Fruit fly (Drosophila melanogaster): ENCODE measurements around the gene GlcAT-S.

The GlcAT-S gene

DNA sequence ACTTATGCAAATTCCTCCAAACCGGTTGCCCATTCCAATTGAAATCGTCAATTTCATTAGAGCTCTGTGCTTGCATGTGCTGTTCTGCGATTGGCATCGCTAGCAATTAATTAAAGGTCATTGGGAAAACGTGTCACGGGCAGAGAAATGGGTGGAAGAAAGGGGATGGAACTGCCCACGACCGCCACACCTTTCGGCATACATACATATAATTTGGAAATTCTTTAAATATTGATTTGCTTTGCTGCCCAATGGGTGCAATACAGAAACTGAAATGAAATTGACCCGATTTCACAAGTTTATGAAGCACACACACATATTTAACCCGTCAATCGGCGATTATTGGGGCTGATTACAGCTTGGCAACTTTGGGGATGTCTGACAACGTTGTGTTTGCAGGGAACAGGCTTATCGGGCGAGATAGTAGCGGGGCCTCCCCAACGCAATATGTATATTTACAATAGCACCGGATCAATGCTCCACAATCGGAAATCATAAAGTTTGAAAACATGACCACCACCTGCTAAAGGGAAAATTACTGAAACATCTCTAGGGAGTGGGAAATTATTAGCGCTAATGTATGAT is 1.5 kb upstream of the GlcAT-S start (continued):
- TF ChIP-seq CG9817 (tag; optimal IDR thresholded peaks at IDR 0.05): no peak
- TF ChIP-seq Fer1 (GFP tag; optimal IDR thresholded peaks at IDR 0.05): no peak
- no peak for TF ChIP-seq Sox100B (GFP tag; optimal IDR thresholded peaks at IDR 0.05)
- TF ChIP-seq CG17361 (GFP tag; IDR thresholded peaks at IDR 0.05): no peak
- no peak for TF ChIP-seq Hr78 (GFP tag; optimal IDR thresholded peaks at IDR 0.05)
- no peak for TF ChIP-seq otp (GFP tag; IDR thresholded peaks at IDR 0.05)
- no peak for TF ChIP-seq wdn (GFP tag; IDR thresholded peaks at IDR 0.05)
- TF ChIP-seq CG17328 (GFP tag; IDR thresholded peaks at IDR 0.05): no peak
- no peak for TF ChIP-seq CG7987 (GFP tag; optimal IDR thresholded peaks at IDR 0.05)
- no peak for TF ChIP-seq p53 (GFP tag; optimal IDR thresholded peaks at IDR 0.05)
- no peak for TF ChIP-seq CG10267 (tag; optimal IDR thresholded peaks at IDR 0.05)
- no peak for TF ChIP-seq CG1233 (GFP tag; optimal IDR thresholded peaks at IDR 0.05)
- TF ChIP-seq CG10431 (GFP tag; optimal IDR thresholded peaks at IDR 0.05): no peak
- no peak for TF ChIP-seq trh (GFP tag; optimal IDR thresholded peaks at IDR 0.05)
- no peak for TF ChIP-seq Nf-YA (GFP tag; IDR thresholded peaks at IDR 0.05)
- TF ChIP-seq ap (GFP tag; IDR thresholded peaks at IDR 0.05): no peak
- TF ChIP-seq tll (GFP tag; optimal IDR thresholded peaks at IDR 0.05): no peak
- TF ChIP-seq gcm2 (GFP tag; optimal IDR thresholded peaks at IDR 0.05): no peak
- no peak for TF ChIP-seq Xbp1 (GFP tag; optimal IDR thresholded peaks at IDR 0.05)

DNA sequence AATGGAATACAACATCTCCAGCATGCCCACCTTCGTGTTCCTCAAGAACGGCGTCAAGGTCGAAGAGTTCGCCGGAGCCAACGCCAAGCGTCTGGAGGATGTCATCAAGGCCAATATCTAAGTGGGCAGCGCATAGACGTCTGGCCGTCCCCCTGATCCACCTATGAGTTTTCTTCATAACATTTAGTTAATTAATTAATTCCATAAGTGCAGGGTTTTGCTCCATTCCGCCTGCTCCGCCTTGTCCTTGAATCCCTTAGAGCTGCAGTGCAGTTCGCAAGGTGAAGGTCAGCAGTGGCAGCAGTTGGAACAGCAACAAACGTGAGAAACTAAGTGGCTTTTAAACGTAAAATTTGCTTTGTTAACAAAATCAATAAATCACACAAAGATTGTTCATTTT is 708 bp upstream of the GlcAT-S start:
- no peak for TF ChIP-seq CG9932 (GFP tag; IDR thresholded peaks at IDR 0.05)
- TF ChIP-seq Bgb (GFP tag; IDR thresholded peaks at IDR 0.05; ENCODE audit: partially characterized antibody): peak; percentile 6; the same call in 1 of the 2 replicates
- peak; percentile 65 for TF ChIP-seq Med (GFP tag)

DNA sequence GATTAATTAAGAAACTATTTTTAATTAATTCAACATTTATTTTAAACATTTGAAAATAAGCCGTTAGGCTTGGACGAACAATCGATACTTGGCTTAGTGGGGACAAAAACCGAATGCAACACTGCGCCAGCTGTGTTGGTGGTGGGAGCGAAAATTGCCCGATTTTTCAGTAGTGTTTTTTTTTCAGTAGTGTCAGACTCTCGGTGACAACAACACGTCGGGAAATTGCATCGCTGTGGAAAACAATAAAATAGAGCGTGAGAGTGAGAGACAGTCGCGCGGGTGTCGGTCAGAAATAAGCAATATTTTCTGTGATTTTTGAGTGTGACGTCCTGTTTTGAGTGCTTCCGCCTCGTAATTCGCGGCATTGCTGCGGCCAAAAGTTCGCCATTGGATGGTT is 385 bp downstream of the GlcAT-S start:
- no peak for TF ChIP-seq CG18619 (GFP tag; optimal IDR thresholded peaks at IDR 0.05)
- TF ChIP-seq CG30403 (GFP tag; optimal IDR thresholded peaks at IDR 0.05): peak; percentile 54
- peak; percentile 16 for TF ChIP-seq CG15269 (tag; optimal IDR thresholded peaks at IDR 0.05)
- peak; percentile 6; the same call in 1 of the 2 replicates for TF ChIP-seq CG6272 (GFP tag; IDR thresholded peaks at IDR 0.05)
- TF ChIP-seq sqz (GFP tag; optimal IDR thresholded peaks at IDR 0.05): peak; percentile 83
- no peak for TF ChIP-seq CG34376 (GFP tag; optimal IDR thresholded peaks at IDR 0.05)
- TF ChIP-seq CG18011 (GFP tag; optimal IDR thresholded peaks at IDR 0.05): peak; percentile 46
- peak; percentile 72; the same call in 2 of the 3 replicates for TF ChIP-seq z (GFP tag; IDR thresholded peaks at IDR 0.05)
- peak; percentile 62; the same call in 2 of the 3 replicates for TF ChIP-seq Dbx (GFP tag; IDR thresholded peaks at IDR 0.05)
- TF ChIP-seq Side (GFP tag; optimal IDR thresholded peaks at IDR 0.05): peak; percentile 58
- TF ChIP-seq CG2120 (GFP tag; optimal IDR thresholded peaks at IDR 0.05): peak; percentile 68
- no peak for TF ChIP-seq CG4854 (GFP tag; optimal IDR thresholded peaks at IDR 0.05)
- peak; percentile 16 for TF ChIP-seq CG9727 (GFP tag; optimal IDR thresholded peaks at IDR 0.05)
- TF ChIP-seq Sry-δ (GFP tag; optimal IDR thresholded peaks at IDR 0.05): peak; percentile 87
- TF ChIP-seq Spps (tag; optimal IDR thresholded peaks at IDR 0.05): no peak
- no peak for TF ChIP-seq cad (GFP tag; optimal IDR thresholded peaks at IDR 0.05)
- peak; percentile 58 for TF ChIP-seq Doc3 (GFP tag; IDR thresholded peaks at IDR 0.05; ENCODE audit: partially characterized antibody)
- peak; percentile 40 for TF ChIP-seq gro (GFP tag; optimal IDR thresholded peaks at IDR 0.05)
- TF ChIP-seq Bgb (GFP tag; IDR thresholded peaks at IDR 0.05; ENCODE audit: partially characterized antibody): peak; percentile 94
- TF ChIP-seq Dad (GFP tag; optimal IDR thresholded peaks at IDR 0.05): no peak
- peak; percentile 78 for TF ChIP-seq CG4360 (GFP tag; IDR thresholded peaks at IDR 0.05)
- TF ChIP-seq CG3407 (GFP tag; optimal IDR thresholded peaks at IDR 0.05): peak; percentile 58
- no peak for TF ChIP-seq CG10431 (GFP tag; optimal IDR thresholded peaks at IDR 0.05)
- TF ChIP-seq hb (GFP tag; IDR thresholded peaks at IDR 0.05; ENCODE audit: partially characterized antibody): peak; percentile 60; the same call in 1 of the 3 replicates
- TF ChIP-seq Sin3A (optimal IDR thresholded peaks at IDR 0.05): peak; percentile 26
- peak; percentile 32 for TF ChIP-seq chn (GFP tag; optimal IDR thresholded peaks at IDR 0.05)
- TF ChIP-seq CG10147 (GFP tag; optimal IDR thresholded peaks at IDR 0.05): no peak
- peak; percentile 3 for TF ChIP-seq CG6765 (GFP tag; optimal IDR thresholded peaks at IDR 0.05)

Data from whole organism, embryonic.